Fruit fly (Drosophila melanogaster): ENCODE data around the gene vn.
A peak's percentile ranks its signal among the peaks of the same experiment; 100 is the strongest.

Gene vn

DNA sequence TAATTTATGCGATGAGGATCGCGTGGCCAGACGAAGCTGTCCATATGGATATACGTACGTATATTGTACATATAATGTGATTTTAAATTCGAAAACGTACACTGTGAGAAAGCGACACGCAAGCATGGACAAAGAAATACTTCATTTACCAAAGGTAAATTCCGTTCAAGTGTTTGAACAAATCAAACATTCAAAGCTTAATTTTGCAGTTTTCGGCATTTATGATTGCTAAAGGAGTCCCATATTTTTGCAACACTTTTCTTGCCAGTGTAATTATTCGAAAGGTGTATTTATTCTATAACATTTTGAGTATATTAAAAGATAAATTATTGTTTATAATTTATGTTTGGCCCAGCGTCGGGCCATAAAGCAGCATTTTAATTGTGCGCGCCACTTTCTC is 26.2 kb downstream of the vn start (continued):
- peak; percentile 32 for TF ChIP-seq Xbp1 (GFP tag; optimal IDR thresholded peaks at IDR 0.05)
- no peak for TF ChIP-seq bbx (GFP tag; IDR thresholded peaks at IDR 0.05; ENCODE audit: partially characterized antibody)
- no peak for TF ChIP-seq Tbp (GFP tag; optimal IDR thresholded peaks at IDR 0.05)
- TF ChIP-seq CG8944 (GFP tag; optimal IDR thresholded peaks at IDR 0.05) = no peak
- TF ChIP-seq CG34376 (GFP tag; optimal IDR thresholded peaks at IDR 0.05) = no peak
- TF ChIP-seq grn (GFP tag; optimal IDR thresholded peaks at IDR 0.05) = no peak
- TF ChIP-seq Pdp1 (GFP tag; optimal IDR thresholded peaks at IDR 0.05) = peak; percentile 9 to 41
- no peak for TF ChIP-seq CG2116 (GFP tag; optimal IDR thresholded peaks at IDR 0.05)
- no peak for TF ChIP-seq HLH3B (GFP tag; IDR thresholded peaks at IDR 0.05)
- no peak for TF ChIP-seq Hmx (GFP tag; optimal IDR thresholded peaks at IDR 0.05)
- no peak for TF ChIP-seq cad (GFP tag; optimal IDR thresholded peaks at IDR 0.05)
- peak; percentile 42 for TF ChIP-seq CG7839 (tag; optimal IDR thresholded peaks at IDR 0.05)
- TF ChIP-seq sna (GFP tag; IDR thresholded peaks at IDR 0.05; ENCODE audit: partially characterized antibody) = no peak
- TF ChIP-seq CG18476 (GFP tag; optimal IDR thresholded peaks at IDR 0.05) = no peak
- TF ChIP-seq CG6813 (GFP tag; optimal IDR thresholded peaks at IDR 0.05) = no peak
- no peak for TF ChIP-seq ttk (GFP tag; IDR thresholded peaks at IDR 0.05)
- no peak for TF ChIP-seq Bdp1 (GFP tag; optimal IDR thresholded peaks at IDR 0.05)
- TF ChIP-seq CG11696 (GFP tag; IDR thresholded peaks at IDR 0.05) = no peak
- TF ChIP-seq CG8478 (optimal IDR thresholded peaks at IDR 0.05) = no peak
- no peak for TF ChIP-seq CG3407 (GFP tag; optimal IDR thresholded peaks at IDR 0.05)
- 0 out of 2 replicates have a peak, but pooled peaks have one; percentile 41 for TF ChIP-seq seq (GFP tag; IDR thresholded peaks at IDR 0.05)
- peak; percentile 35; the same call in 1 of the 2 replicates for TF ChIP-seq CG3847 (GFP tag; IDR thresholded peaks at IDR 0.05)
- TF ChIP-seq ems (GFP tag; optimal IDR thresholded peaks at IDR 0.05) = no peak
- TF ChIP-seq dmrt11E (tag; optimal IDR thresholded peaks at IDR 0.05) = peak; percentile 10
- peak in 1 of 2 experiments; percentile 25 for TF ChIP-seq chif (GFP tag; optimal IDR thresholded peaks at IDR 0.05)
- TF ChIP-seq CG15601 (tag; optimal IDR thresholded peaks at IDR 0.05) = no peak
- TF ChIP-seq MBD-R2 (GFP tag; IDR thresholded peaks at IDR 0.05) = no peak
- TF ChIP-seq CG1647 (GFP tag; optimal IDR thresholded peaks at IDR 0.05) = no peak
- 0 out of 3 replicates have a peak, but pooled peaks have one; percentile 25 for TF ChIP-seq Dbx (GFP tag; IDR thresholded peaks at IDR 0.05)
- no peak for TF ChIP-seq Spps (tag; optimal IDR thresholded peaks at IDR 0.05)
- peak; percentile 30 for TF ChIP-seq CG9817 (tag; optimal IDR thresholded peaks at IDR 0.05)
- TF ChIP-seq ab (GFP tag; optimal IDR thresholded peaks at IDR 0.05) = no peak
- TF ChIP-seq nom (GFP tag; optimal IDR thresholded peaks at IDR 0.05) = no peak
- TF ChIP-seq CG10321 (GFP tag; IDR thresholded peaks at IDR 0.05) = no peak
- no peak for TF ChIP-seq CG2129 (GFP tag; IDR thresholded peaks at IDR 0.05; ENCODE audit: partially characterized antibody)
- TF ChIP-seq CG10565 (GFP tag; optimal IDR thresholded peaks at IDR 0.05) = no peak
- TF ChIP-seq PHDP (tag; optimal IDR thresholded peaks at IDR 0.05) = peak; percentile 44
- TF ChIP-seq CG4404 (GFP tag; IDR thresholded peaks at IDR 0.05) = no peak
- TF ChIP-seq Eip74EF (GFP tag; optimal IDR thresholded peaks at IDR 0.05) = no peak
- no peak for TF ChIP-seq Sry-δ (GFP tag; optimal IDR thresholded peaks at IDR 0.05)
- TF ChIP-seq CG33213 (GFP tag; optimal IDR thresholded peaks at IDR 0.05) = no peak
- TF ChIP-seq CG7987 (GFP tag; optimal IDR thresholded peaks at IDR 0.05) = no peak
- TF ChIP-seq chn (GFP tag; optimal IDR thresholded peaks at IDR 0.05) = no peak
- TF ChIP-seq D19B (GFP tag; optimal IDR thresholded peaks at IDR 0.05) = no peak
- TF ChIP-seq unc-4 (GFP tag; IDR thresholded peaks at IDR 0.05; ENCODE audit: partially characterized antibody) = no peak
- no peak for TF ChIP-seq D19A (tag; optimal IDR thresholded peaks at IDR 0.05)
- peak; percentile 36 for TF ChIP-seq CG9727 (GFP tag; optimal IDR thresholded peaks at IDR 0.05)
- TF ChIP-seq CG7372 (GFP tag; IDR thresholded peaks at IDR 0.05) = peak; percentile 37; the same call in 1 of the 2 replicates
- TF ChIP-seq CG9797 (GFP tag; optimal IDR thresholded peaks at IDR 0.05) = no peak
- TF ChIP-seq BEAF-32 (GFP tag; optimal IDR thresholded peaks at IDR 0.05) = no peak
- TF ChIP-seq CG8359 (GFP tag; optimal IDR thresholded peaks at IDR 0.05; ENCODE audit: borderline replicate concordance) = no peak

All from whole organism, embryonic.